Fruit fly (Drosophila melanogaster) whole organism, embryonic: ENCODE measurements around the gene CG31019.

Experiments
- Aef1 ChIP-seq: fragments of 200-800 bp; sonication (Bioruptor generic); IDR thresholded peaks from 3 replicates; pipeline ENCODE4 v1.3.6; 2022; ENCODE audit warnings: missing biosample characterization, missing genetic modification characterization
- Atf-2 ChIP-seq: fragments of 200-800 bp; sonication (Bioruptor generic); optimal IDR thresholded peaks from 2 replicates; lab custom pipeline; 2016; ENCODE audit warnings: missing biosample characterization, missing genetic modification characterization
- CG1024 ChIP-seq: fragments of 200-800 bp; sonication (Bioruptor generic); IDR thresholded peaks from 2 replicates; pipeline ENCODE4 v1.3.6; 2022; ENCODE audit warnings: missing biosample characterization, missing genetic modification characterization
- CG11695 ChIP-seq: fragments of 200-800 bp; sonication (Bioruptor generic); IDR thresholded peaks from 3 replicates; pipeline ENCODE4 v1.3.6; 2022; ENCODE audit warnings: missing biosample characterization, missing genetic modification characterization
- CG12104 ChIP-seq: fragments of 200-800 bp; sonication (Bioruptor generic); optimal IDR thresholded peaks from 3 replicates; lab custom pipeline; 2016; ENCODE audit warnings: missing biosample characterization, missing genetic modification characterization
- CG13624 ChIP-seq: fragments of 200-800 bp; sonication (Bioruptor generic); optimal IDR thresholded peaks from 2 replicates; lab custom pipeline; 2016; ENCODE audit warnings: missing biosample characterization, missing genetic modification characterization
- CG15479 ChIP-seq: fragments of 200-800 bp; sonication (Bioruptor generic); optimal IDR thresholded peaks from 3 replicates; lab custom pipeline; 2019; ENCODE audit warnings: missing biosample characterization, mild to moderate bottlenecking, missing genetic modification characterization, moderate library complexity
- CG16815 ChIP-seq: fragments of 200-800 bp; sonication (Bioruptor generic); optimal IDR thresholded peaks from 3 replicates; lab custom pipeline; 2017; ENCODE audit warnings: missing biosample characterization, mild to moderate bottlenecking, missing genetic modification characterization
- CG17568 ChIP-seq: fragments of 200-800 bp; sonication (Bioruptor generic); optimal IDR thresholded peaks from 2 replicates; lab custom pipeline; 2018; ENCODE audit warnings: missing biosample characterization, mild to moderate bottlenecking, missing genetic modification characterization, moderate library complexity
- CG2129 ChIP-seq: fragments of 200-800 bp; sonication (Bioruptor generic); IDR thresholded peaks from 2 replicates; pipeline ENCODE4 v1.3.6; 2022; ENCODE audit warnings: missing biosample characterization, missing genetic modification characterization; ENCODE audit not compliant: partially characterized antibody
- CG2199 ChIP-seq: fragments of 200-800 bp; sonication (Bioruptor generic); IDR thresholded peaks from 3 replicates; pipeline ENCODE4 v1.3.6; 2022; ENCODE audit warnings: missing biosample characterization, missing genetic modification characterization
- CG34422 ChIP-seq: fragments of 200-800 bp; sonication (Bioruptor generic); IDR thresholded peaks from 3 replicates; pipeline ENCODE4 v1.3.6; 2022; ENCODE audit warnings: missing biosample characterization, missing genetic modification characterization
- CG43689 ChIP-seq: fragments of 200-800 bp; sonication (Bioruptor generic); IDR thresholded peaks from 2 replicates; pipeline ENCODE4 v1.3.6; 2022; ENCODE audit warnings: missing biosample characterization, missing genetic modification characterization
- CG4424 ChIP-seq: fragments of 200-800 bp; sonication (Bioruptor generic); optimal IDR thresholded peaks from 3 replicates; lab custom pipeline; 2016; ENCODE audit warnings: missing biosample characterization, missing genetic modification characterization
- CG9215 ChIP-seq: fragments of 200-800 bp; sonication (Bioruptor generic); IDR thresholded peaks from 2 replicates; pipeline ENCODE4 v1.3.6; 2022; ENCODE audit warnings: missing biosample characterization, missing genetic modification characterization
- CG9727 ChIP-seq: fragments of 200-800 bp; sonication (Bioruptor generic); optimal IDR thresholded peaks from 3 replicates; lab custom pipeline; 2017; ENCODE audit warnings: missing biosample characterization, mild to moderate bottlenecking, missing genetic modification characterization
- Fer1 ChIP-seq: fragments of 200-800 bp; sonication (Bioruptor generic); optimal IDR thresholded peaks from 2 replicates; lab custom pipeline; 2017; ENCODE audit warnings: missing biosample characterization, mild to moderate bottlenecking, missing genetic modification characterization
- Gsc ChIP-seq: fragments of 200-800 bp; sonication (Bioruptor generic); IDR thresholded peaks from 2 replicates; pipeline ENCODE4 v1.3.6; 2022; ENCODE audit warnings: missing biosample characterization, missing genetic modification characterization
- HLH3B ChIP-seq: fragments of 200-800 bp; sonication (Bioruptor generic); IDR thresholded peaks from 2 replicates; pipeline ENCODE4 v1.3.6; 2022; ENCODE audit warnings: missing biosample characterization, missing genetic modification characterization
- Hr3 ChIP-seq: fragments of 200-800 bp; sonication (Bioruptor generic); optimal IDR thresholded peaks from 3 replicates; lab custom pipeline; 2016; ENCODE audit warnings: missing biosample characterization, missing genetic modification characterization
- Hr51 ChIP-seq, 2 experiments: fragments of 200-800 bp; sonication (Bioruptor generic); optimal IDR thresholded peaks; 2 replicates in 1 of 2; 3 replicates in 1 of 2; lab custom pipeline; 2016 to 2018; ENCODE audit warnings: missing biosample characterization in 2 of 2, missing genetic modification characterization in 2 of 2, mild to moderate bottlenecking in 1 of 2, moderate library complexity in 1 of 2
- Mes4 ChIP-seq: fragments of 200-800 bp; sonication (Bioruptor generic); optimal IDR thresholded peaks from 2 replicates; lab custom pipeline; 2016; ENCODE audit warnings: missing biosample characterization, missing genetic modification characterization
- Pdp1 ChIP-seq, 2 experiments: fragments of 200-800 bp; sonication (Bioruptor generic); optimal IDR thresholded peaks; 3 replicates each; lab custom pipeline; 2016; ENCODE audit warnings: missing biosample characterization in 2 of 2, missing genetic modification characterization in 2 of 2, mild to moderate bottlenecking in 1 of 2, moderate library complexity in 1 of 2
- Rfx ChIP-seq: fragments of 200-800 bp; sonication (Bioruptor generic); IDR thresholded peaks from 2 replicates; pipeline ENCODE4 v1.3.6; 2022; ENCODE audit warnings: missing biosample characterization, missing genetic modification characterization
- YL-1 ChIP-seq: fragments of 200-800 bp; sonication (Bioruptor generic); optimal IDR thresholded peaks from 3 replicates; lab custom pipeline; 2017; ENCODE audit warnings: missing biosample characterization, mild to moderate bottlenecking, missing genetic modification characterization
- abd-A ChIP-seq: fragments of 200-800 bp; sonication (Bioruptor generic); optimal IDR thresholded peaks from 3 replicates; lab custom pipeline; 2019; ENCODE audit warnings: missing biosample characterization, mild to moderate bottlenecking, missing genetic modification characterization, moderate library complexity
- bowl ChIP-seq: fragments of 200-800 bp; sonication (Bioruptor generic); IDR thresholded peaks from 2 replicates; pipeline ENCODE4 v1.3.6; 2022; ENCODE audit warnings: missing biosample characterization, missing genetic modification characterization
- cg ChIP-seq: fragments of 200-800 bp; sonication (Bioruptor generic); optimal IDR thresholded peaks from 3 replicates; lab custom pipeline; 2019; ENCODE audit warnings: missing biosample characterization, mild to moderate bottlenecking, missing genetic modification characterization, moderate library complexity
- crp ChIP-seq, 2 experiments: fragments of 200-800 bp; sonication (Bioruptor generic); optimal IDR thresholded peaks; 2 replicates in 1 of 2; 3 replicates in 1 of 2; lab custom pipeline; 2017; ENCODE audit warnings: missing biosample characterization in 2 of 2, missing genetic modification characterization in 2 of 2, mild to moderate bottlenecking in 1 of 2, moderate library complexity in 1 of 2
- ftz-f1 ChIP-seq: fragments of 200-800 bp; sonication (Bioruptor generic); optimal IDR thresholded peaks from 2 replicates; lab custom pipeline; 2016; ENCODE audit warnings: missing biosample characterization, missing genetic modification characterization
- fu2 ChIP-seq: fragments of 200-800 bp; sonication (Bioruptor generic); optimal IDR thresholded peaks from 2 replicates; lab custom pipeline; 2016; ENCODE audit warnings: missing biosample characterization, missing genetic modification characterization
- hkb ChIP-seq, 2 experiments: fragments of 200-800 bp in 1 of 2; fragments of >200 bp in 1 of 2; sonication (Bioruptor generic) in 1 of 2; IDR thresholded peaks in 1 of 2; optimal IDR thresholded peaks in 1 of 2; 2 replicates each; pipeline versions ENCODE4 v1.3.6 to Lab custom; 2017 to 2022; ENCODE audit warnings: missing biosample characterization in 1 of 2, missing genetic modification characterization in 1 of 2
- jigr1 ChIP-seq: fragments of 200-800 bp; sonication (Bioruptor generic); IDR thresholded peaks from 3 replicates; pipeline ENCODE4 v1.3.6; 2022; ENCODE audit warnings: missing biosample characterization, missing genetic modification characterization
- jing ChIP-seq: fragments of 200-800 bp; sonication (Bioruptor generic); optimal IDR thresholded peaks from 2 replicates; lab custom pipeline; 2018; ENCODE audit warnings: missing biosample characterization, mild to moderate bottlenecking, missing genetic modification characterization
- kay ChIP-seq: fragments of 200-800 bp; sonication (Bioruptor generic); optimal IDR thresholded peaks from 2 replicates; lab custom pipeline; 2016; ENCODE audit warnings: missing biosample characterization, missing genetic modification characterization
- knrl ChIP-seq: fragments of 200-800 bp; sonication (Bioruptor generic); IDR thresholded peaks from 3 replicates; pipeline ENCODE4 v1.3.6; 2022; ENCODE audit warnings: missing biosample characterization, missing genetic modification characterization; ENCODE audit not compliant: partially characterized antibody
- nau ChIP-seq: fragments of 200-800 bp; sonication (Bioruptor generic); optimal IDR thresholded peaks from 3 replicates; lab custom pipeline; 2017; ENCODE audit warnings: missing biosample characterization, mild to moderate bottlenecking, missing genetic modification characterization, missing genetic modification reagents
- nerfin-2 ChIP-seq: fragments of 200-800 bp; sonication (Bioruptor generic); IDR thresholded peaks from 2 replicates; pipeline ENCODE4 v1.3.6; 2022; ENCODE audit warnings: missing biosample characterization, missing genetic modification characterization; ENCODE audit not compliant: partially characterized antibody
- odd ChIP-seq: fragments of 200-800 bp; sonication (Bioruptor generic); optimal IDR thresholded peaks from 2 replicates; lab custom pipeline; 2017; ENCODE audit warnings: missing biosample characterization, mild to moderate bottlenecking, missing genetic modification characterization
- pb ChIP-seq: fragments of 200-800 bp; sonication (Bioruptor generic); optimal IDR thresholded peaks from 3 replicates; lab custom pipeline; 2016; ENCODE audit warnings: missing biosample characterization, missing genetic modification characterization
- peb ChIP-seq: fragments of 200-800 bp; sonication (Bioruptor generic); IDR thresholded peaks from 2 replicates; pipeline ENCODE4 v1.3.6; 2022; ENCODE audit warnings: missing biosample characterization, missing genetic modification characterization
- pnt ChIP-seq: fragments of 200-800 bp; sonication (Bioruptor generic); optimal IDR thresholded peaks from 3 replicates; lab custom pipeline; 2016; ENCODE audit warnings: missing biosample characterization, missing genetic modification characterization
- repo ChIP-seq: fragments of 200-800 bp; sonication (Bioruptor generic); optimal IDR thresholded peaks from 2 replicates; lab custom pipeline; 2016; ENCODE audit warnings: missing biosample characterization, missing genetic modification characterization
- row ChIP-seq: fragments of 200-800 bp; sonication (Bioruptor generic); IDR thresholded peaks from 3 replicates; pipeline ENCODE4 v1.3.6; 2022; ENCODE audit warnings: missing biosample characterization, missing genetic modification characterization
- schlank ChIP-seq: fragments of 200-800 bp; sonication (Bioruptor generic); optimal IDR thresholded peaks from 2 replicates; lab custom pipeline; 2018; ENCODE audit warnings: missing biosample characterization, mild to moderate bottlenecking, missing genetic modification characterization
- scrt ChIP-seq: fragments of 200-800 bp; sonication (Bioruptor generic); optimal IDR thresholded peaks from 2 replicates; lab custom pipeline; 2018; ENCODE audit warnings: missing biosample characterization, mild to moderate bottlenecking, missing genetic modification characterization, moderate library complexity
- tll ChIP-seq, 2 experiments: fragments of 200-800 bp in 1 of 2; fragments of >200 bp in 1 of 2; sonication (Bioruptor generic) in 1 of 2; optimal IDR thresholded peaks; 2 replicates each; lab custom pipeline; 2017 to 2019; ENCODE audit warnings: missing biosample characterization in 2 of 2, missing genetic modification characterization in 2 of 2, mild to moderate bottlenecking in 1 of 2, moderate library complexity in 1 of 2
- yki ChIP-seq: fragments of >200 bp; optimal IDR thresholded peaks from 3 replicates; lab custom pipeline; 2018

The CG31019 gene

dm6 chr3R:30563260-30564080 lies 33.3 kb upstream of the CG31019 start:
- TF ChIP-seq Atf-2 (GFP tag; lab: Kevin White, UChicago) = no peak
- no peak for TF ChIP-seq CG2129 (GFP tag; lab: Robert Waterston, UW)
- TF ChIP-seq abd-A = peak; percentile 45
- TF ChIP-seq peb = no peak
- TF ChIP-seq Aef1 = no peak
- TF ChIP-seq pb (GFP tag; lab: Kevin White, UChicago) = peak; percentile 7
- TF ChIP-seq nau (GFP tag; lab: Kevin White, UChicago) = peak; percentile 2
- TF ChIP-seq CG9215 (GFP tag; lab: Robert Waterston, UW) = no peak
- TF ChIP-seq CG43689 (GFP tag; lab: Robert Waterston, UW) = no peak
- TF ChIP-seq Rfx (GFP tag; lab: Robert Waterston, UW) = no peak
- TF ChIP-seq Fer1 (GFP tag; lab: Kevin White, UChicago) = peak; percentile 19
- no peak for TF ChIP-seq jigr1 (GFP tag; lab: Robert Waterston, UW)
- no peak for TF ChIP-seq fu2 (GFP tag; lab: Kevin White, UChicago)
- no peak for TF ChIP-seq CG11695 (GFP tag; lab: Robert Waterston, UW)
- TF ChIP-seq CG12104 (GFP tag; lab: Kevin White, UChicago) = no peak
- TF ChIP-seq schlank (tag; lab: Kevin White, UChicago) = no peak
- TF ChIP-seq pnt (GFP tag; lab: Kevin White, UChicago) = no peak
- no peak for TF ChIP-seq Mes4 (GFP tag; lab: Kevin White, UChicago)
- TF ChIP-seq kay (GFP tag; lab: Kevin White, UChicago) = peak; percentile 8
- TF ChIP-seq Pdp1 (GFP tag; optimal IDR thresholded peaks at IDR 0.05; lab: Kevin White, UChicago) = peak in 1 of 2 experiments; percentile 93
- TF ChIP-seq tll (GFP tag; optimal IDR thresholded peaks at IDR 0.05; lab: Kevin White, UChicago) = no peak
- peak; percentile 15 for TF ChIP-seq scrt (GFP tag; lab: Kevin White, UChicago)
- no peak for TF ChIP-seq CG15479
- TF ChIP-seq crp (GFP tag; optimal IDR thresholded peaks at IDR 0.05; lab: Kevin White, UChicago) = no peak
- TF ChIP-seq repo = no peak
- TF ChIP-seq Hr51 (GFP tag; optimal IDR thresholded peaks at IDR 0.05; lab: Kevin White, UChicago) = no peak
- no peak for TF ChIP-seq CG2199
- no peak for TF ChIP-seq CG16815 (GFP tag; lab: Kevin White, UChicago)
- no peak for TF ChIP-seq bowl (GFP tag; lab: Robert Waterston, UW)
- TF ChIP-seq CG34422 (GFP tag; lab: Robert Waterston, UW) = peak; percentile 65; the same call in 1 of the 3 replicates
- no peak for TF ChIP-seq Gsc (GFP tag; lab: Robert Waterston, UW)
- TF ChIP-seq CG13624 (GFP tag; lab: Kevin White, UChicago) = peak; percentile 17
- no peak for TF ChIP-seq CG4424 (GFP tag; lab: Kevin White, UChicago)
- peak; percentile 39 for TF ChIP-seq CG17568 (GFP tag; lab: Kevin White, UChicago)
- TF ChIP-seq jing (GFP tag; lab: Kevin White, UChicago) = no peak
- TF ChIP-seq ftz-f1 (GFP tag; lab: Kevin White, UChicago) = peak; percentile 35
- TF ChIP-seq CG1024 = no peak
- TF ChIP-seq odd (GFP tag; lab: Kevin White, UChicago) = no peak
- no peak for TF ChIP-seq nerfin-2 (GFP tag; lab: Robert Waterston, UW)
- TF ChIP-seq Hr3 = no peak
- TF ChIP-seq YL-1 = peak; percentile 12
- 0 out of 3 replicates have a peak, but pooled peaks have one; percentile 1 for TF ChIP-seq row (GFP tag; lab: Robert Waterston, UW)
- TF ChIP-seq HLH3B (GFP tag; lab: Robert Waterston, UW) = 0 out of 2 replicates have a peak, but pooled peaks have one; percentile 14
- TF ChIP-seq yki = peak; percentile 57
- peak; percentile 2 for TF ChIP-seq CG9727 (GFP tag; lab: Kevin White, UChicago)
- TF ChIP-seq knrl = no peak
- no peak for TF ChIP-seq cg (GFP tag; lab: Kevin White, UChicago)
- TF ChIP-seq hkb (optimal IDR thresholded peaks at IDR 0.05; lab: Kevin White, UChicago) = no peak
- 0 out of 2 replicates have a peak, but pooled peaks have one; percentile 31 for TF ChIP-seq hkb (GFP tag; IDR thresholded peaks at IDR 0.05; lab: Robert Waterston, UW)
